Worm (Caenorhabditis elegans): ENCODE results near the gene sfrp-1.

The sfrp-1 gene

ce11 chrIV:6403399-6403798 is 1.2 kb upstream of the sfrp-1 start:
- TF ChIP-seq elt-3 (tag; optimal IDR thresholded peaks at IDR 0.05) (no peak), drap-1 (GFP tag; optimal IDR thresholded peaks at IDR 0.05) (no peak), ztf-11 (tag; optimal IDR thresholded peaks at IDR 0.05) (no peak), ham-2 (GFP tag; optimal IDR thresholded peaks at IDR 0.05) (no peak), mls-2 (tag; optimal IDR thresholded peaks at IDR 0.05) (no peak), pha-4 (tag; optimal IDR thresholded peaks at IDR 0.05) (no peak), hlh-1 (tag; optimal IDR thresholded peaks at IDR 0.05) (no peak), nhr-237 (tag; optimal IDR thresholded peaks at IDR 0.05) (no peak), blmp-1 (tag; optimal IDR thresholded peaks at IDR 0.05) (no peak), snpc-4 (tag; optimal IDR thresholded peaks at IDR 0.05) (no peak), unc-62 (GFP tag; optimal IDR thresholded peaks at IDR 0.05) (no peak), mep-1 (tag; optimal IDR thresholded peaks at IDR 0.05) (no peak), nhr-28 (tag; optimal IDR thresholded peaks at IDR 0.05) (no peak), sptf-1 (tag; optimal IDR thresholded peaks at IDR 0.05) (no peak), bed-3 (GFP tag; optimal IDR thresholded peaks at IDR 0.05) (no peak)

- TF ChIP-seq flh-1 (GFP tag; optimal IDR thresholded peaks at IDR 0.05) (no peak), ztf-11 (tag; optimal IDR thresholded peaks at IDR 0.05) (no peak), cnd-1 (tag; optimal IDR thresholded peaks at IDR 0.05) (no peak), hlh-1 (tag; optimal IDR thresholded peaks at IDR 0.05) (no peak), ces-1 (GFP tag; optimal IDR thresholded peaks at IDR 0.05) (no peak), drap-1 (GFP tag; optimal IDR thresholded peaks at IDR 0.05) (no peak), ham-2 (GFP tag; optimal IDR thresholded peaks at IDR 0.05) (no peak), unc-39 (tag; optimal IDR thresholded peaks at IDR 0.05) (no peak)
These were observed 7.0 kb downstream of the sfrp-1 start for ce11 chrIV:6395190-6395589.

- TF ChIP-seq unc-62 (GFP tag; optimal IDR thresholded peaks at IDR 0.05): peak; percentile 82
- peak; percentile 29 for TF ChIP-seq ces-1 (GFP tag; optimal IDR thresholded peaks at IDR 0.05)
- peak; percentile 90 for TF ChIP-seq unc-120 (tag; optimal IDR thresholded peaks at IDR 0.05; ENCODE audit: poor library complexity, severe bottlenecking)
- TF ChIP-seq nhr-28 (tag; optimal IDR thresholded peaks at IDR 0.05): no peak
These were observed 8.9 kb downstream of the sfrp-1 start for ce11 chrIV:6393329-6393728.

- TF ChIP-seq hlh-1 (tag; optimal IDR thresholded peaks at IDR 0.05) (no peak), snpc-4 (tag; optimal IDR thresholded peaks at IDR 0.05) (no peak), mep-1 (tag; optimal IDR thresholded peaks at IDR 0.05) (no peak)
These were observed 10.7 kb downstream of the sfrp-1 start for ce11 chrIV:6391566-6391965.

ce11 chrIV:6388550-6388949 is 13.7 kb downstream of the sfrp-1 start:
- TF ChIP-seq mab-5 (tag; optimal IDR thresholded peaks at IDR 0.05) (no peak), unc-39 (tag; optimal IDR thresholded peaks at IDR 0.05) (no peak), ceh-39 (tag; optimal IDR thresholded peaks at IDR 0.05) (no peak), blmp-1 (tag; optimal IDR thresholded peaks at IDR 0.05) (no peak)

- TF ChIP-seq ces-1 (GFP tag; optimal IDR thresholded peaks at IDR 0.05) (peak; percentile 62), lsy-2 (tag; optimal IDR thresholded peaks at IDR 0.05) (no peak), hlh-1 (tag; optimal IDR thresholded peaks at IDR 0.05) (no peak), snpc-4 (tag; optimal IDR thresholded peaks at IDR 0.05) (no peak)
These were observed 17.2 kb downstream of the sfrp-1 start for ce11 chrIV:6385010-6385409.

- TF ChIP-seq cnd-1 (tag; optimal IDR thresholded peaks at IDR 0.05): no peak
- TF ChIP-seq bed-3 (GFP tag; optimal IDR thresholded peaks at IDR 0.05): no peak
- TF ChIP-seq flh-1 (GFP tag; optimal IDR thresholded peaks at IDR 0.05): no peak
- no peak for TF ChIP-seq ces-1 (GFP tag; optimal IDR thresholded peaks at IDR 0.05)
- no peak for TF ChIP-seq pha-4 (tag; optimal IDR thresholded peaks at IDR 0.05)
- no peak for TF ChIP-seq lin-32 (GFP tag; optimal IDR thresholded peaks at IDR 0.05)
- TF ChIP-seq zip-8 (tag; optimal IDR thresholded peaks at IDR 0.05): no peak
- no peak for TF ChIP-seq nhr-12 (tag; optimal IDR thresholded peaks at IDR 0.05)
- no peak for TF ChIP-seq ztf-11 (tag; optimal IDR thresholded peaks at IDR 0.05)
- TF ChIP-seq nhr-28 (tag; optimal IDR thresholded peaks at IDR 0.05): no peak
- TF ChIP-seq unc-39 (tag; optimal IDR thresholded peaks at IDR 0.05): no peak
- no peak for TF ChIP-seq ceh-83 (GFP tag; optimal IDR thresholded peaks at IDR 0.05)
These were observed 18.3 kb downstream of the sfrp-1 start, which contains the start of gene shl-1 for ce11 chrIV:6383970-6384369. Gene shl-1 (minus strand): TSS chrIV:6384070.

Measured in whole organism, mixed stage, embryonic.